ENCODE assay signal across 2 worm cellular contexts in genomic region chrX:1052960-1053359, ce11.
A peak's percentile ranks its signal among the peaks of the same experiment; 100 is the strongest.
TF ChIP-seq lines count a peak whose summit lies in the region.

No protein-coding gene starts in this region.

TF ChIP-seq in whole organism, L1 larva, 84 proteins besides CTCF, POLR2A, EP300 and RAD21:
- peak; percentile 28 for TF ChIP-seq rnt-1 (tag; optimal IDR thresholded peaks at IDR 0.05; lab: Kevin White, UChicago)
- no peak for TF ChIP-seq snpc-4 (tag; optimal IDR thresholded peaks at IDR 0.05; lab: Kevin White, UChicago)
- TF ChIP-seq isw-1 (GFP tag; IDR thresholded peaks at IDR 0.05; lab: Robert Waterston, UW): no peak
- no peak for TF ChIP-seq xbp-1 (tag; optimal IDR thresholded peaks at IDR 0.05; lab: Kevin White, UChicago)
- TF ChIP-seq dsc-1 (tag; optimal IDR thresholded peaks at IDR 0.05; lab: Kevin White, UChicago): peak; percentile 99
- peak; percentile 94 for TF ChIP-seq fkh-4 (tag; optimal IDR thresholded peaks at IDR 0.05; lab: Kevin White, UChicago; ENCODE audit: borderline replicate concordance)
- TF ChIP-seq nhr-20 (tag; optimal IDR thresholded peaks at IDR 0.05; lab: Kevin White, UChicago): no peak
- peak; percentile 20 for TF ChIP-seq lin-14 (GFP tag; optimal IDR thresholded peaks at IDR 0.05; lab: Kevin White, UChicago)
- TF ChIP-seq hlh-17 (GFP tag; optimal IDR thresholded peaks at IDR 0.05; lab: Kevin White, UChicago; ENCODE audit: borderline replicate concordance): no peak

TF ChIP-seq in whole organism, late embryonic, 69 proteins besides CTCF, POLR2A, EP300 and RAD21:
- TF ChIP-seq hlh-8 (tag; optimal IDR thresholded peaks at IDR 0.05; lab: Kevin White, UChicago) (peak; percentile 34), K02D7.2 (tag; optimal IDR thresholded peaks at IDR 0.05; lab: Kevin White, UChicago) (no peak)

Comparison
In these comparisons a context has a peak if more than half of its experiments do, and no peak if none do; other contexts are left out.
1. Of the 10 proteins assayed by ChIP-seq in both whole organism, L1 larva and whole organism, late embryonic: peak only in whole organism, L1 larva: rnt-1; only in whole organism, late embryonic: none; in both: none; in neither: 9.